Fruit fly (Drosophila melanogaster) whole organism, prepupa: Measurements from ENCODE around the gene CG15282.

Experiments used
- CG6792 ChIP-seq: fragments of 200-800 bp; sonication (Bioruptor generic); optimal IDR thresholded peaks from 3 replicates; lab custom pipeline; 2016; ENCODE audit warnings: missing biosample characterization, missing genetic modification characterization
- Gug ChIP-seq: fragments of 200-800 bp; sonication (Bioruptor generic); IDR thresholded peaks from 2 replicates; pipeline ENCODE4 v1.3.6; 2022; ENCODE audit warnings: missing biosample characterization, missing genetic modification characterization

dm6 chr2L:14673601-14674006 lies 38.7 kb upstream of the CG15282 start:
- no peak for TF ChIP-seq Gug (GFP tag; lab: Robert Waterston, UW)
- TF ChIP-seq CG6792 (GFP tag; lab: Kevin White, UChicago), result no peak
